Fruit fly (Drosophila melanogaster) whole organism, embryonic: ENCODE data around the gene L2HGDH.

ENCODE experiments used
- Adf1 ChIP-seq: fragments of 200-800 bp; sonication (Bioruptor generic); IDR thresholded peaks from 2 replicates; pipeline ENCODE4 v1.3.6; 2022; ENCODE audit warnings: missing biosample characterization, missing genetic modification characterization
- Awh ChIP-seq: fragments of 200-800 bp; sonication (Bioruptor generic); IDR thresholded peaks from 2 replicates; pipeline ENCODE4, ENCODE4 v1.3.6; 2022; ENCODE audit warnings: missing biosample characterization, missing genetic modification characterization
- CG10274 ChIP-seq: fragments of 200-800 bp; sonication (Bioruptor generic); optimal IDR thresholded peaks from 3 replicates; lab custom pipeline; 2017; ENCODE audit warnings: missing biosample characterization, mild to moderate bottlenecking, missing genetic modification characterization
- CG10431 ChIP-seq: fragments of 200-800 bp; sonication (Bioruptor generic); optimal IDR thresholded peaks from 3 replicates; lab custom pipeline; 2018; ENCODE audit warnings: missing biosample characterization, mild to moderate bottlenecking, missing genetic modification characterization
- CG10543 ChIP-seq: fragments of 200-800 bp; sonication (Bioruptor generic); optimal IDR thresholded peaks from 3 replicates; lab custom pipeline; 2017; ENCODE audit warnings: missing biosample characterization, mild to moderate bottlenecking, missing genetic modification characterization, moderate library complexity
- CG10959 ChIP-seq: fragments of 200-800 bp; sonication (Bioruptor generic); IDR thresholded peaks from 2 replicates; pipeline ENCODE4 v1.3.6; 2022; ENCODE audit warnings: missing biosample characterization, missing genetic modification characterization
- CG11085 ChIP-seq: fragments of 200-800 bp; sonication (Bioruptor generic); IDR thresholded peaks from 2 replicates; pipeline ENCODE4 v1.3.6; 2022; ENCODE audit warnings: missing biosample characterization, missing genetic modification characterization
- CG12071 ChIP-seq: fragments of 200-800 bp; sonication (Bioruptor generic); optimal IDR thresholded peaks from 3 replicates; lab custom pipeline; 2018; ENCODE audit warnings: missing biosample characterization, mild to moderate bottlenecking, missing genetic modification characterization
- CG12744 ChIP-seq: fragments of 200-800 bp; sonication (Bioruptor generic); optimal IDR thresholded peaks from 2 replicates; lab custom pipeline; 2016; ENCODE audit warnings: missing biosample characterization, missing genetic modification characterization
- CG15601 ChIP-seq: fragments of 200-800 bp; sonication (Bioruptor generic); optimal IDR thresholded peaks from 3 replicates; lab custom pipeline; 2019; ENCODE audit warnings: missing biosample characterization, mild to moderate bottlenecking, missing genetic modification characterization, moderate library complexity
- CG1602 ChIP-seq: fragments of 200-800 bp; sonication (Bioruptor generic); optimal IDR thresholded peaks from 3 replicates; lab custom pipeline; 2016; ENCODE audit warnings: missing biosample characterization, missing genetic modification characterization
- CG18262 ChIP-seq: fragments of 200-800 bp; optimal IDR thresholded peaks from 3 replicates; lab custom pipeline; 2019; ENCODE audit warnings: missing biosample characterization, mild to moderate bottlenecking, missing genetic modification characterization, moderate library complexity
- CG3281 ChIP-seq: fragments of 200-800 bp; sonication (Bioruptor generic); optimal IDR thresholded peaks from 3 replicates; lab custom pipeline; 2017; ENCODE audit warnings: missing biosample characterization, mild to moderate bottlenecking, missing genetic modification characterization
- CG6175 ChIP-seq: fragments of 200-800 bp; sonication (Bioruptor generic); IDR thresholded peaks from 3 replicates; pipeline ENCODE4 v1.3.6; 2022; ENCODE audit warnings: missing biosample characterization, missing genetic modification characterization
- CG6689 ChIP-seq: fragments of 200-800 bp; sonication (Bioruptor generic); IDR thresholded peaks from 2 replicates; pipeline ENCODE4 v1.3.6; 2022; ENCODE audit warnings: missing biosample characterization, missing genetic modification characterization
- CG7556 ChIP-seq: fragments of 200-800 bp; sonication (Bioruptor generic); optimal IDR thresholded peaks from 2 replicates; lab custom pipeline; 2017; ENCODE audit warnings: missing biosample characterization, mild to moderate bottlenecking, missing genetic modification characterization
- CG7745 ChIP-seq: fragments of 200-800 bp; sonication (Bioruptor generic); optimal IDR thresholded peaks from 2 replicates; lab custom pipeline; 2018; ENCODE audit warnings: missing biosample characterization, mild to moderate bottlenecking, missing genetic modification characterization, moderate library complexity
- CG9609 ChIP-seq: fragments of 200-800 bp; sonication (Bioruptor generic); optimal IDR thresholded peaks from 3 replicates; lab custom pipeline; 2016; ENCODE audit warnings: missing biosample characterization, missing genetic modification characterization
- CG9797 ChIP-seq: fragments of 200-800 bp; sonication (Bioruptor generic); optimal IDR thresholded peaks from 3 replicates; lab custom pipeline; 2018; ENCODE audit warnings: missing biosample characterization, mild to moderate bottlenecking, missing genetic modification characterization
- D ChIP-seq, 2 experiments: fragments of 200-800 bp in 1 of 2; fragments of >200 bp in 1 of 2; sonication (Bioruptor generic) in 1 of 2; optimal IDR thresholded peaks; 2 replicates in 1 of 2; 3 replicates in 1 of 2; lab custom pipeline; 2017; ENCODE audit warnings: mild to moderate bottlenecking in 1 of 2, missing biosample characterization in 1 of 2, missing genetic modification characterization in 1 of 2, missing genetic modification reagents in 1 of 2
- Dp ChIP-seq: fragments of 200-800 bp; sonication (Bioruptor generic); optimal IDR thresholded peaks from 2 replicates; lab custom pipeline; 2018; ENCODE audit warnings: missing biosample characterization, mild to moderate bottlenecking, missing genetic modification characterization, moderate library complexity
- E2f1 ChIP-seq: fragments of 200-800 bp; sonication (Bioruptor generic); IDR thresholded peaks from 2 replicates; pipeline ENCODE4 v1.3.6; 2022; ENCODE audit warnings: missing biosample characterization, missing genetic modification characterization
- Ets65A ChIP-seq: fragments of 200-800 bp; sonication (Bioruptor generic); peaks from one replicate; lab custom pipeline; 2016; ENCODE audit warnings: missing biosample characterization, missing genetic modification characterization
- Gug ChIP-seq: fragments of 200-800 bp; sonication (Bioruptor generic); IDR thresholded peaks from 4 replicates; pipeline ENCODE4 v1.3.6; 2022; ENCODE audit warnings: missing biosample characterization, missing genetic modification characterization
- Hey ChIP-seq: fragments of 200-800 bp; sonication (Bioruptor generic); optimal IDR thresholded peaks from 3 replicates; lab custom pipeline; 2018; ENCODE audit warnings: missing biosample characterization, mild to moderate bottlenecking, missing genetic modification characterization
- Jarid2 ChIP-seq: fragments of 200-800 bp; sonication (Bioruptor generic); optimal IDR thresholded peaks from 3 replicates; lab custom pipeline; 2017; ENCODE audit warnings: mild to moderate bottlenecking, missing biosample characterization, missing genetic modification reagents, missing genetic modification characterization
- MESR4 ChIP-seq: fragments of 200-800 bp; sonication (Bioruptor generic); optimal IDR thresholded peaks from 2 replicates; lab custom pipeline; 2018; ENCODE audit warnings: missing biosample characterization, mild to moderate bottlenecking, missing genetic modification characterization, moderate library complexity
- Med ChIP-seq: fragments of 200-800 bp; sonication (Bioruptor generic); peaks from one replicate; lab custom pipeline; 2016; ENCODE audit warnings: missing biosample characterization, missing genetic modification characterization, mild to moderate bottlenecking, inconsistent platforms, moderate library complexity
- Ptx1 ChIP-seq: fragments of 200-800 bp; sonication (Bioruptor generic); IDR thresholded peaks from 2 replicates; pipeline ENCODE4 v1.3.6; 2022; ENCODE audit warnings: missing biosample characterization, missing genetic modification characterization
- Sox100B ChIP-seq: fragments of 200-800 bp; sonication (Bioruptor generic); optimal IDR thresholded peaks from 3 replicates; lab custom pipeline; 2018; ENCODE audit warnings: missing biosample characterization, mild to moderate bottlenecking, missing genetic modification characterization
- abd-A ChIP-seq: fragments of 200-800 bp; sonication (Bioruptor generic); optimal IDR thresholded peaks from 3 replicates; lab custom pipeline; 2019; ENCODE audit warnings: missing biosample characterization, mild to moderate bottlenecking, missing genetic modification characterization, moderate library complexity
- al ChIP-seq: fragments of 200-800 bp; sonication (Bioruptor generic); IDR thresholded peaks from 2 replicates; pipeline ENCODE4 v1.3.6; 2022; ENCODE audit warnings: missing biosample characterization, missing genetic modification characterization
- ap ChIP-seq: fragments of 200-800 bp; sonication (Bioruptor generic); IDR thresholded peaks from 2 replicates; pipeline ENCODE4 v1.3.6; 2022; ENCODE audit warnings: missing biosample characterization, missing genetic modification characterization
- ci ChIP-seq: fragments of 200-800 bp; sonication (Bioruptor generic); IDR thresholded peaks from 3 replicates; pipeline ENCODE4 v1.3.6; 2022; ENCODE audit warnings: missing biosample characterization, missing genetic modification characterization
- crol ChIP-seq: fragments of 200-800 bp; sonication (Bioruptor generic); IDR thresholded peaks from 2 replicates; pipeline ENCODE4 v1.3.6; 2022; ENCODE audit warnings: missing biosample characterization, missing genetic modification characterization
- danr ChIP-seq: fragments of 200-800 bp; sonication (Bioruptor generic); IDR thresholded peaks from 2 replicates; pipeline ENCODE4 v1.3.6; 2022; ENCODE audit warnings: missing biosample characterization, missing genetic modification characterization
- eve ChIP-seq, 2 experiments: fragments of >200 bp; optimal IDR thresholded peaks; 2 replicates each; lab custom pipeline; 2017; ENCODE audit warnings: missing biosample characterization in 2 of 2, missing genetic modification characterization in 2 of 2
- gcm2 ChIP-seq: fragments of 200-800 bp; sonication (Bioruptor generic); optimal IDR thresholded peaks from 2 replicates; lab custom pipeline; 2016; ENCODE audit warnings: missing biosample characterization, missing genetic modification characterization
- gfzf ChIP-seq: fragments of 200-800 bp; sonication (Bioruptor generic); optimal IDR thresholded peaks from 2 replicates; lab custom pipeline; 2016; ENCODE audit warnings: missing biosample characterization, mild to moderate bottlenecking, missing genetic modification characterization, moderate library complexity
- gsb-n ChIP-seq: fragments of 200-800 bp; sonication (Bioruptor generic); optimal IDR thresholded peaks from 3 replicates; lab custom pipeline; 2018; ENCODE audit warnings: missing biosample characterization, mild to moderate bottlenecking, missing genetic modification characterization
- h ChIP-seq: fragments of >200 bp; optimal IDR thresholded peaks from 2 replicates; lab custom pipeline; 2017
- lab ChIP-seq: fragments of 200-800 bp; sonication (Bioruptor generic); optimal IDR thresholded peaks from 3 replicates; lab custom pipeline; 2017; ENCODE audit warnings: missing biosample characterization, missing genetic modification characterization, mild to moderate bottlenecking, moderate library complexity, missing genetic modification reagents
- luna ChIP-seq: fragments of 200-800 bp; sonication (Bioruptor generic); optimal IDR thresholded peaks from 2 replicates; lab custom pipeline; 2016; ENCODE audit warnings: missing biosample characterization, missing genetic modification characterization
- mirr ChIP-seq: fragments of 200-800 bp; sonication (Bioruptor generic); optimal IDR thresholded peaks from 3 replicates; lab custom pipeline; 2018; ENCODE audit warnings: missing biosample characterization, mild to moderate bottlenecking, missing genetic modification characterization
- nerfin-1 ChIP-seq: fragments of 200-800 bp; sonication (Bioruptor generic); optimal IDR thresholded peaks from 3 replicates; lab custom pipeline; 2019; ENCODE audit warnings: missing biosample characterization, mild to moderate bottlenecking, missing genetic modification characterization, moderate library complexity
- oc ChIP-seq: fragments of 200-800 bp; sonication (Bioruptor generic); optimal IDR thresholded peaks from 2 replicates; lab custom pipeline; 2018; ENCODE audit warnings: missing biosample characterization, mild to moderate bottlenecking, missing genetic modification characterization, moderate library complexity
- sisA ChIP-seq: fragments of 200-800 bp; sonication (Bioruptor generic); IDR thresholded peaks from 2 replicates; pipeline ENCODE4 v1.3.6; 2022; ENCODE audit warnings: missing biosample characterization, missing genetic modification characterization
- stc ChIP-seq: fragments of 200-800 bp; sonication (Bioruptor generic); IDR thresholded peaks from 2 replicates; pipeline ENCODE4 v1.3.6; 2022; ENCODE audit warnings: missing biosample characterization, missing genetic modification characterization
- tll ChIP-seq, 2 experiments: fragments of 200-800 bp in 1 of 2; fragments of >200 bp in 1 of 2; sonication (Bioruptor generic) in 1 of 2; optimal IDR thresholded peaks; 2 replicates each; lab custom pipeline; 2017 to 2019; ENCODE audit warnings: missing biosample characterization in 2 of 2, missing genetic modification characterization in 2 of 2, mild to moderate bottlenecking in 1 of 2, moderate library complexity in 1 of 2
- trem ChIP-seq: fragments of 200-800 bp; optimal IDR thresholded peaks from 3 replicates; lab custom pipeline; 2019; ENCODE audit warnings: missing biosample characterization, mild to moderate bottlenecking, missing genetic modification characterization, moderate library complexity
- z ChIP-seq: fragments of 200-800 bp; sonication (Bioruptor generic); IDR thresholded peaks from 3 replicates; pipeline ENCODE4 v1.3.6; 2022; ENCODE audit warnings: missing biosample characterization, missing genetic modification characterization

Gene L2HGDH

DNA sequence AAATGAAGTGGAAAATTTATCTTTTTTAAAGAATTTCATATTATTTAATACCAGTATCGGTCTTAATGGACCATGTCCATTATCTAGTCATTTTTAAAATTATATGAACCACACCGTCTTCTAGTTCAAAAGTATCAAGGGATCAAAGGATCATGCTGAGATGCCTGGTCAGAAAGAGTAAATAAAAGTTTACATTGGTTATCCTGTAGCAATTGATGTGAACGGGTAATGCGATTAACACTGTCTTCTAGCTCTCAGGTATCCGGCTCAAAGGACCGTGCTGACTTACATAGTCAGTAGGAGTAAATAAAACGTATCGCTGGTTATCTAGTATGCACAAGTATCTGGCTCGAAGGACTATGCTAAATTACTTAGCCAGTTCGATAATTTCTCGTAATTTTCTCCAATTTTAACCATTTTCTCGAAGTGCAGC, 44.9 kb upstream of the L2HGDH start (continued):
- TF ChIP-seq gfzf (no peak), Jarid2 (GFP tag; lab: Kevin White, UChicago) (no peak), lab (GFP tag; lab: Kevin White, UChicago) (peak; percentile 33), CG6689 (GFP tag; lab: Robert Waterston, UW) (no peak), gcm2 (GFP tag; lab: Kevin White, UChicago) (no peak), luna (GFP tag; lab: Kevin White, UChicago) (no peak), h (lab: Kevin White, UChicago) (no peak), tll (GFP tag; optimal IDR thresholded peaks at IDR 0.05; lab: Kevin White, UChicago) (no peak), CG11085 (GFP tag; lab: Robert Waterston, UW) (no peak), al (no peak), Gug (GFP tag; lab: Robert Waterston, UW) (no peak), Dp (GFP tag; lab: Kevin White, UChicago) (no peak), Hey (tag; lab: Kevin White, UChicago) (no peak), eve (GFP tag; optimal IDR thresholded peaks at IDR 0.05; lab: Kevin White, UChicago) (no peak), Awh (no peak), sisA (GFP tag; lab: Robert Waterston, UW) (no peak), CG9797 (GFP tag; lab: Kevin White, UChicago) (no peak), CG6175 (GFP tag; lab: Robert Waterston, UW) (no peak), CG3281 (GFP tag; lab: Kevin White, UChicago) (peak; percentile 45), CG7556 (GFP tag; lab: Kevin White, UChicago) (peak; percentile 81), CG15601 (no peak), CG10543 (GFP tag; lab: Kevin White, UChicago) (no peak), CG10959 (GFP tag; lab: Robert Waterston, UW) (no peak), Sox100B (GFP tag; lab: Kevin White, UChicago) (peak; percentile 62), MESR4 (GFP tag; lab: Kevin White, UChicago) (no peak), E2f1 (GFP tag; lab: Robert Waterston, UW) (no peak), gsb-n (tag; lab: Kevin White, UChicago) (no peak), CG10431 (GFP tag; lab: Kevin White, UChicago) (no peak), stc (GFP tag; lab: Robert Waterston, UW) (no peak), D (optimal IDR thresholded peaks at IDR 0.05; lab: Kevin White, UChicago) (no peak), D (GFP tag; optimal IDR thresholded peaks at IDR 0.05; lab: Kevin White, UChicago) (no peak), danr (no peak), CG10274 (GFP tag; lab: Kevin White, UChicago) (no peak), CG18262 (tag; lab: Kevin White, UChicago) (peak; percentile 52), z (GFP tag; lab: Robert Waterston, UW) (no peak)

- TF ChIP-seq CG12071 (GFP tag; lab: Kevin White, UChicago) (peak; percentile 22), CG10543 (GFP tag; lab: Kevin White, UChicago) (peak; percentile 74), ci (GFP tag; lab: Robert Waterston, UW) (0 out of 3 replicates have a peak, but pooled peaks have one; percentile 15), CG9609 (no peak), Adf1 (peak; percentile 34; the same call in 1 of the 2 replicates), Ptx1 (0 out of 2 replicates have a peak, but pooled peaks have one; percentile 18), Med (peak; percentile 7), Dp (GFP tag; lab: Kevin White, UChicago) (no peak), crol (GFP tag; lab: Robert Waterston, UW) (peak; percentile 70), CG7745 (no peak), Hey (tag; lab: Kevin White, UChicago) (peak; percentile 92), CG12744 (no peak), oc (tag; lab: Kevin White, UChicago) (peak; percentile 32), mirr (GFP tag; lab: Kevin White, UChicago) (peak; percentile 73), abd-A (tag; lab: Kevin White, UChicago) (peak; percentile 92), CG1602 (no peak), ap (GFP tag; lab: Robert Waterston, UW) (no peak), nerfin-1 (tag; lab: Kevin White, UChicago) (peak; percentile 19), trem (tag; lab: Kevin White, UChicago) (no peak), Ets65A (peak; percentile 69)
Measured at dm6 chr2L:19018266-19018665, 44.0 kb upstream of the L2HGDH start.
